Fruit fly (Drosophila melanogaster) whole organism, embryonic: Measurements from ENCODE around the gene CG7367.

Experiments used
- CG11085 ChIP-seq: fragments of 200-800 bp; sonication (Bioruptor generic); IDR thresholded peaks from 2 replicates; pipeline ENCODE4 v1.3.6; 2022; ENCODE audit warnings: missing biosample characterization, missing genetic modification characterization
- CG16863 ChIP-seq: fragments of 200-800 bp; sonication (Bioruptor generic); optimal IDR thresholded peaks from 3 replicates; lab custom pipeline; 2016; ENCODE audit warnings: missing biosample characterization, missing genetic modification characterization
- CG6813 ChIP-seq: fragments of 200-800 bp; sonication (Bioruptor generic); optimal IDR thresholded peaks from 2 replicates; lab custom pipeline; 2017; ENCODE audit warnings: missing biosample characterization, missing genetic modification characterization, mild to moderate bottlenecking, moderate library complexity, missing genetic modification reagents
- CkIIα-i1 ChIP-seq: fragments of 200-800 bp; sonication (Bioruptor generic); IDR thresholded peaks from 2 replicates; pipeline ENCODE4 v1.3.6; 2022; ENCODE audit warnings: missing biosample characterization, missing genetic modification characterization
- NC2α ChIP-seq: fragments of 200-800 bp; sonication (Bioruptor generic); optimal IDR thresholded peaks from 2 replicates; lab custom pipeline; 2016; ENCODE audit warnings: missing biosample characterization, missing genetic modification characterization
- Neu2 ChIP-seq: fragments of 200-800 bp; sonication (Bioruptor generic); optimal IDR thresholded peaks from 3 replicates; lab custom pipeline; 2016; ENCODE audit warnings: missing biosample characterization, missing genetic modification characterization, borderline replicate concordance
- cad ChIP-seq: fragments of >200 bp; optimal IDR thresholded peaks from 2 replicates; lab custom pipeline; 2017; ENCODE audit warnings: missing biosample characterization, missing genetic modification characterization
- chinmo ChIP-seq: fragments of 200-800 bp; sonication (Bioruptor generic); IDR thresholded peaks from 4 replicates; pipeline ENCODE4 v1.3.6; 2022; ENCODE audit warnings: missing biosample characterization, missing genetic modification characterization; ENCODE audit not compliant: partially characterized antibody
- her ChIP-seq: fragments of 200-800 bp; sonication (Bioruptor generic); optimal IDR thresholded peaks from 2 replicates; lab custom pipeline; 2016; ENCODE audit warnings: missing biosample characterization, missing genetic modification characterization
- nmo ChIP-seq: fragments of 200-800 bp; sonication (Bioruptor generic); optimal IDR thresholded peaks from 2 replicates; lab custom pipeline; 2018; ENCODE audit warnings: missing biosample characterization, mild to moderate bottlenecking, missing genetic modification characterization, moderate library complexity
- org-1 ChIP-seq: fragments of 200-800 bp; sonication (Bioruptor generic); optimal IDR thresholded peaks from 2 replicates; lab custom pipeline; 2017; ENCODE audit warnings: missing biosample characterization, missing genetic modification characterization
- pita ChIP-seq: fragments of 200-800 bp; sonication (Bioruptor generic); optimal IDR thresholded peaks from 2 replicates; lab custom pipeline; 2017; ENCODE audit warnings: missing biosample characterization, mild to moderate bottlenecking, missing genetic modification characterization

- no peak for TF ChIP-seq NC2α (GFP tag; lab: Kevin White, UChicago)
- no peak for TF ChIP-seq CG11085 (GFP tag; lab: Robert Waterston, UW)
- TF ChIP-seq nmo (GFP tag; lab: Kevin White, UChicago): no peak
- TF ChIP-seq her: no peak
- no peak for TF ChIP-seq CkIIα-i1 (GFP tag; lab: Robert Waterston, UW)
- TF ChIP-seq org-1 (GFP tag; lab: Kevin White, UChicago): no peak
- TF ChIP-seq CG6813 (GFP tag; lab: Kevin White, UChicago): no peak
- TF ChIP-seq chinmo (GFP tag; lab: Robert Waterston, UW): no peak
- no peak for TF ChIP-seq Neu2 (GFP tag; lab: Kevin White, UChicago)
- TF ChIP-seq cad (GFP tag; lab: Kevin White, UChicago): no peak
- no peak for TF ChIP-seq pita (GFP tag; lab: Kevin White, UChicago)
- no peak for TF ChIP-seq CG16863 (GFP tag; lab: Kevin White, UChicago)
Measured at dm6 chr2L:7989868-7990267, 49.7 kb downstream of the CG7367 start.
